Worm (Caenorhabditis elegans) whole organism, L4 larva: ENCODE results near the gene Y36E3A.2.

Experiments used
- D1046.2 ChIP-seq: fragments of 200-800 bp; sonication (Bioruptor generic); IDR thresholded peaks from 2 replicates; pipeline ENCODE4 v1.3.6; 2022; ENCODE audit warnings: missing genetic modification characterization, missing compliant biosample characterization
- F26F4.8 ChIP-seq: fragments of 200-800 bp; sonication (Bioruptor generic); conservative IDR thresholded peaks from 2 replicates; pipeline ENCODE4 v1.3.6; 2022; ENCODE audit warnings: missing genetic modification characterization, missing compliant biosample characterization
- F37D6.2 ChIP-seq: sonication (generic microtip); optimal IDR thresholded peaks from 2 replicates; lab custom pipeline; 2016; ENCODE audit warnings: mild to moderate bottlenecking, missing genetic modification characterization, missing compliant biosample characterization
- F44E2.7 ChIP-seq: fragments of 200-800 bp; sonication (Bioruptor generic); IDR thresholded peaks from 2 replicates; pipeline ENCODE4 v2.1.2; 2022; ENCODE audit warnings: missing genetic modification characterization, missing compliant biosample characterization
- T20F7.1 ChIP-seq: fragments of 200-800 bp; sonication (Bioruptor generic); optimal IDR thresholded peaks from 2 replicates; lab custom pipeline; 2018; ENCODE audit warnings: mild to moderate bottlenecking, missing genetic modification characterization, missing compliant biosample characterization
- Y5F2A.4 ChIP-seq: fragments of 200-800 bp; sonication (Bioruptor generic); optimal IDR thresholded peaks from 2 replicates; lab custom pipeline; 2018; ENCODE audit warnings: mild to moderate bottlenecking, missing genetic modification characterization, missing compliant biosample characterization
- Y75B8A.6 ChIP-seq: fragments of 200-800 bp; sonication (Bioruptor generic); IDR thresholded peaks from 2 replicates; pipeline ENCODE4 v1.3.6; 2022; ENCODE audit warnings: missing genetic modification reagents, missing genetic modification characterization, missing compliant biosample characterization
- ama-1 ChIP-seq: fragments of 150-350 bp; optimal IDR thresholded peaks from 2 replicates; lab custom pipeline; 2014; ENCODE audit warnings: inconsistent platforms, mixed read lengths
- arid-1 ChIP-seq: fragments of 200-800 bp; sonication (Bioruptor generic); conservative IDR thresholded peaks from 2 replicates; pipeline ENCODE4 v1.3.6; 2022; ENCODE audit warnings: missing genetic modification reagents, missing genetic modification characterization, missing compliant biosample characterization
- ceh-62 ChIP-seq: sonication (generic microtip); optimal IDR thresholded peaks from 2 replicates; lab custom pipeline; 2017; ENCODE audit warnings: missing biosample characterization, missing genetic modification characterization
- ceh-82 ChIP-seq: sonication (generic microtip); optimal IDR thresholded peaks from 2 replicates; lab custom pipeline; 2017; ENCODE audit warnings: missing biosample characterization, missing genetic modification characterization
- cey-2 ChIP-seq: sonication (generic microtip); optimal IDR thresholded peaks from 3 replicates; lab custom pipeline; 2017; ENCODE audit warnings: missing genetic modification characterization, mild to moderate bottlenecking, missing compliant biosample characterization, antibody characterized with exemption, borderline replicate concordance; ENCODE audit not compliant: insufficient read depth
- daf-12 ChIP-seq: fragments of 150-350 bp; optimal IDR thresholded peaks from 2 replicates; lab custom pipeline; 2014; ENCODE audit warnings: missing biosample characterization, missing genetic modification reagents, missing genetic modification characterization
- daf-16 ChIP-seq, 3 experiments: sonication (generic microtip); optimal IDR thresholded peaks; 2 replicates each; lab custom pipeline; 2016 to 2017; ENCODE audit warnings: missing genetic modification characterization in 3 of 3, missing genetic modification reagents in 3 of 3, mild to moderate bottlenecking in 2 of 3, missing compliant biosample characterization in 2 of 3, missing biosample characterization in 1 of 3, moderate library complexity in 1 of 3
- daf-19 ChIP-seq: fragments of 200-800 bp; sonication (Bioruptor generic); conservative IDR thresholded peaks from 2 replicates; pipeline ENCODE4 v1.3.6; 2022; ENCODE audit warnings: missing genetic modification characterization, missing compliant biosample characterization
- dmd-9 ChIP-seq: fragments of 200-800 bp; sonication (Bioruptor generic); IDR thresholded peaks from 2 replicates; pipeline ENCODE4 v1.3.6; 2022; ENCODE audit warnings: missing genetic modification reagents, missing genetic modification characterization, missing compliant biosample characterization
- dve-1 ChIP-seq: sonication (generic microtip); optimal IDR thresholded peaks from 2 replicates; lab custom pipeline; 2017; ENCODE audit warnings: antibody characterized with exemption, mild to moderate bottlenecking, missing genetic modification characterization, missing compliant biosample characterization; ENCODE audit not compliant: insufficient read depth
- egl-27 ChIP-seq: sonication (generic microtip); optimal IDR thresholded peaks from 3 replicates; lab custom pipeline; 2017; ENCODE audit warnings: missing biosample characterization, missing genetic modification reagents, missing genetic modification characterization
- egl-43 ChIP-seq: fragments of 200-800 bp; sonication (Bioruptor generic); IDR thresholded peaks from 2 replicates; pipeline ENCODE4 v1.3.6; 2022; ENCODE audit warnings: missing genetic modification reagents, missing genetic modification characterization, missing compliant biosample characterization
- hlh-11 ChIP-seq: fragments of 200-800 bp; sonication (Bioruptor generic); optimal IDR thresholded peaks from 2 replicates; lab custom pipeline; 2018; ENCODE audit warnings: mild to moderate bottlenecking, missing genetic modification characterization, missing compliant biosample characterization
- hmg-1.1 ChIP-seq: fragments of 200-800 bp; sonication (Bioruptor generic); IDR thresholded peaks from 2 replicates; pipeline ENCODE4 v1.3.6; 2022; ENCODE audit warnings: missing genetic modification reagents, missing genetic modification characterization, missing compliant biosample characterization
- lim-7 ChIP-seq: fragments of 200-800 bp; sonication (Bioruptor generic); IDR thresholded peaks from 2 replicates; pipeline ENCODE4 v1.3.6; 2022; ENCODE audit warnings: missing genetic modification characterization, missing compliant biosample characterization
- lin-1 ChIP-seq: fragments of 200-800 bp; sonication (Bioruptor generic); IDR thresholded peaks from 2 replicates; pipeline ENCODE4 v1.3.6; 2022; ENCODE audit warnings: missing genetic modification reagents, missing genetic modification characterization, missing compliant biosample characterization
- lin-13 ChIP-seq: fragments of 150-350 bp; optimal IDR thresholded peaks from 2 replicates; lab custom pipeline; 2014; ENCODE audit warnings: missing biosample characterization, missing genetic modification reagents, missing genetic modification characterization
- lin-38 ChIP-seq: fragments of 200-800 bp; sonication (Bioruptor generic); IDR thresholded peaks from 2 replicates; pipeline ENCODE4 v1.3.6; 2022; ENCODE audit warnings: missing genetic modification reagents, missing genetic modification characterization, missing compliant biosample characterization
- lin-39 ChIP-seq: fragments of 150-350 bp; optimal IDR thresholded peaks from 2 replicates; lab custom pipeline; 2014; ENCODE audit warnings: missing biosample characterization, missing genetic modification reagents, missing genetic modification characterization
- lsy-2 ChIP-seq, 2 experiments: fragments of 150-350 bp in 1 of 2; sonication (generic microtip) in 1 of 2; optimal IDR thresholded peaks; 2 replicates each; lab custom pipeline; 2014 to 2017; ENCODE audit warnings: missing biosample characterization in 2 of 2, missing genetic modification characterization in 2 of 2
- madf-5 ChIP-seq, 2 experiments: fragments of 200-800 bp; sonication (Bioruptor generic); IDR thresholded peaks; 2 replicates each; pipeline ENCODE4 v1.3.6; 2022; ENCODE audit warnings: missing compliant biosample characterization in 2 of 2, missing genetic modification characterization in 2 of 2
- madf-9 ChIP-seq: fragments of 200-800 bp; sonication (Bioruptor generic); conservative IDR thresholded peaks from 2 replicates; pipeline ENCODE4 v1.3.6; 2022; ENCODE audit warnings: missing genetic modification reagents, missing genetic modification characterization, missing compliant biosample characterization
- mdt-29 ChIP-seq: fragments of 200-800 bp; sonication (Bioruptor generic); IDR thresholded peaks from 2 replicates; pipeline ENCODE4 v1.3.6; 2022; ENCODE audit warnings: missing genetic modification reagents, missing genetic modification characterization, missing compliant biosample characterization
- mep-1 ChIP-seq: fragments of 150-350 bp; sonication (generic microtip); optimal IDR thresholded peaks from 3 replicates; lab custom pipeline; 2014; ENCODE audit warnings: missing biosample characterization, missing genetic modification characterization
- mes-2 ChIP-seq: sonication (generic microtip); optimal IDR thresholded peaks from 2 replicates; lab custom pipeline; 2016; ENCODE audit warnings: missing genotype, mild to moderate bottlenecking, missing genetic modification characterization, missing compliant biosample characterization; ENCODE audit not compliant: poor library complexity, severe bottlenecking
- nhr-102 ChIP-seq: sonication (generic microtip); optimal IDR thresholded peaks from 2 replicates; lab custom pipeline; 2016; ENCODE audit warnings: mild to moderate bottlenecking, missing genetic modification characterization, moderate library complexity, missing compliant biosample characterization
- nhr-111 ChIP-seq: fragments of 200-800 bp; sonication (Bioruptor generic); optimal IDR thresholded peaks from 2 replicates; lab custom pipeline; 2018; ENCODE audit warnings: mild to moderate bottlenecking, missing genetic modification characterization, missing compliant biosample characterization
- nhr-237 ChIP-seq: sonication (generic microtip); optimal IDR thresholded peaks from 2 replicates; lab custom pipeline; 2017; ENCODE audit warnings: missing biosample characterization, missing genetic modification characterization
- nhr-42 ChIP-seq: fragments of 200-800 bp; sonication (Bioruptor generic); IDR thresholded peaks from 2 replicates; pipeline ENCODE4 v1.3.6; 2022; ENCODE audit warnings: missing genetic modification characterization, missing compliant biosample characterization
- nhr-76 ChIP-seq: fragments of 150-350 bp; optimal IDR thresholded peaks from 2 replicates; lab custom pipeline; 2014; ENCODE audit warnings: missing biosample characterization, missing genetic modification characterization
- php-3 ChIP-seq: fragments of 200-800 bp; sonication (Bioruptor generic); IDR thresholded peaks from 2 replicates; pipeline ENCODE4 v1.3.6; 2022; ENCODE audit warnings: missing genetic modification reagents, missing genetic modification characterization, missing compliant biosample characterization
- pqm-1 ChIP-seq: sonication (generic microtip); optimal IDR thresholded peaks from 2 replicates; lab custom pipeline; 2017; ENCODE audit warnings: missing biosample characterization, missing genetic modification characterization
- rbr-2 ChIP-seq: sonication (generic microtip); optimal IDR thresholded peaks from 2 replicates; lab custom pipeline; 2016; ENCODE audit warnings: missing genotype, missing genetic modification characterization, missing compliant biosample characterization
- set-16 ChIP-seq: fragments of 200-800 bp; sonication (Bioruptor generic); IDR thresholded peaks from 2 replicates; pipeline ENCODE4 v1.3.6; 2022; ENCODE audit warnings: missing genetic modification reagents, missing genetic modification characterization, missing compliant biosample characterization
- snpc-1.2 ChIP-seq: fragments of 200-800 bp; sonication (Bioruptor generic); IDR thresholded peaks from 2 replicates; pipeline ENCODE4 v1.3.6; 2022; ENCODE audit warnings: missing genetic modification reagents, missing genetic modification characterization, missing compliant biosample characterization
- snpc-4 ChIP-seq: fragments of 150-350 bp; optimal IDR thresholded peaks from 2 replicates; lab custom pipeline; 2014; ENCODE audit warnings: missing biosample characterization, missing genetic modification characterization
- tag-97 ChIP-seq: fragments of 200-800 bp; sonication (Bioruptor generic); IDR thresholded peaks from 2 replicates; pipeline ENCODE4 v1.3.6; 2022; ENCODE audit warnings: missing genetic modification characterization, missing compliant biosample characterization
- unc-39 ChIP-seq: sonication (generic microtip); optimal IDR thresholded peaks from 2 replicates; lab custom pipeline; 2017; ENCODE audit warnings: missing biosample characterization, missing genetic modification characterization
- vab-7 ChIP-seq: fragments of 200-800 bp; sonication (Bioruptor generic); IDR thresholded peaks from 2 replicates; pipeline ENCODE4 v1.3.6; 2022; ENCODE audit warnings: missing genetic modification reagents, missing genetic modification characterization, missing compliant biosample characterization
- zfp-2 ChIP-seq: sonication (generic microtip); optimal IDR thresholded peaks from 2 replicates; lab custom pipeline; 2016; ENCODE audit warnings: mild to moderate bottlenecking, missing genetic modification characterization, missing compliant biosample characterization
- ztf-11 ChIP-seq: fragments of 150-350 bp; optimal IDR thresholded peaks from 2 replicates; lab custom pipeline; 2014; ENCODE audit warnings: missing biosample characterization, missing genetic modification characterization

The Y36E3A.2 gene

ce11 chrV:15454322-15454721 lies 28.5 kb downstream of the Y36E3A.2 start (continued):
- TF ChIP-seq nhr-76 (tag; lab: Kevin White, UChicago) (no peak), snpc-1.2 (GFP tag; lab: Robert Waterston, UW) (peak; percentile 73), mes-2 (tag; lab: Kevin White, UChicago) (peak; percentile 45), rbr-2 (tag; lab: Kevin White, UChicago) (no peak), ceh-62 (no peak), D1046.2 (peak; percentile 53; the same call in 1 of the 2 replicates), lin-38 (no peak), madf-9 (GFP tag; lab: Robert Waterston, UW) (no peak), nhr-111 (GFP tag; lab: Kevin White, UChicago) (peak; percentile 39), lin-13 (no peak), lin-39 (no peak), set-16 (GFP tag; lab: Robert Waterston, UW) (no peak), F26F4.8 (0 out of 2 replicates have a peak, but pooled peaks have one; percentile 66), snpc-4 (tag; lab: Kevin White, UChicago) (no peak), vab-7 (GFP tag; lab: Robert Waterston, UW) (0 out of 2 replicates have a peak, but pooled peaks have one; percentile 49), nhr-102 (no peak), ceh-82 (tag; lab: Kevin White, UChicago) (no peak), lin-1 (GFP tag; lab: Robert Waterston, UW) (no peak), pqm-1 (tag; lab: Kevin White, UChicago) (no peak), hlh-11 (tag; lab: Kevin White, UChicago) (no peak), arid-1 (peak; percentile 75; the same call in 1 of the 2 replicates), T20F7.1 (no peak), cey-2 (tag; lab: Kevin White, UChicago) (no peak), dmd-9 (GFP tag; lab: Robert Waterston, UW) (no peak), madf-5 (GFP tag; IDR thresholded peaks at IDR 0.05; lab: Robert Waterston, UW) (peak in 1 of 2 experiments; percentile 65; a peak in 1 of 4 replicates), hmg-1.1 (GFP tag; lab: Robert Waterston, UW) (no peak), php-3 (GFP tag; lab: Robert Waterston, UW) (0 out of 2 replicates have a peak, but pooled peaks have one; percentile 41), daf-16 (GFP tag; optimal IDR thresholded peaks at IDR 0.05; lab: Kevin White, UChicago) (peak in 1 of 2 experiments; percentile 37), daf-16 (tag; optimal IDR thresholded peaks at IDR 0.05; lab: Kevin White, UChicago) (no peak), lsy-2 (tag; optimal IDR thresholded peaks at IDR 0.05; lab: Kevin White, UChicago) (no peak), lim-7 (GFP tag; lab: Robert Waterston, UW) (peak; percentile 77), tag-97 (GFP tag; lab: Robert Waterston, UW) (no peak), mdt-29 (GFP tag; lab: Robert Waterston, UW) (peak; percentile 26; the same call in 1 of the 2 replicates), ama-1 (lab: Kevin White, UChicago) (no peak), ztf-11 (no peak), unc-39 (no peak), mep-1 (no peak), daf-19 (GFP tag; lab: Robert Waterston, UW) (peak; percentile 69; the same call in 1 of the 2 replicates), Y75B8A.6 (GFP tag; lab: Robert Waterston, UW) (peak; percentile 57; the same call in 1 of the 2 replicates), zfp-2 (tag; lab: Kevin White, UChicago) (no peak), F37D6.2 (tag; lab: Kevin White, UChicago) (no peak), dve-1 (tag; lab: Kevin White, UChicago) (no peak), egl-43 (GFP tag; lab: Robert Waterston, UW) (peak; percentile 89; the same call in 1 of the 2 replicates), egl-27 (tag; lab: Kevin White, UChicago) (no peak), F44E2.7 (GFP tag; lab: Robert Waterston, UW) (peak; percentile 48; the same call in 1 of the 2 replicates), daf-12 (tag; lab: Kevin White, UChicago) (no peak), nhr-237 (no peak), nhr-42 (GFP tag; lab: Robert Waterston, UW) (0 out of 2 replicates have a peak, but pooled peaks have one; percentile 26), Y5F2A.4 (no peak)
